Worm (Caenorhabditis elegans) whole organism, L4 larva: ENCODE data around the gene abu-15.

Experiments
- F10B5.3 ChIP-seq: sonication (generic microtip); optimal IDR thresholded peaks from 2 replicates; lab custom pipeline; 2016; ENCODE audit warnings: mild to moderate bottlenecking, missing genetic modification characterization, missing compliant biosample characterization
- F37D6.2 ChIP-seq: sonication (generic microtip); optimal IDR thresholded peaks from 2 replicates; lab custom pipeline; 2016; ENCODE audit warnings: mild to moderate bottlenecking, missing genetic modification characterization, missing compliant biosample characterization
- F44E2.7 ChIP-seq: fragments of 200-800 bp; sonication (Bioruptor generic); IDR thresholded peaks from 2 replicates; pipeline ENCODE4 v2.1.2; 2022; ENCODE audit warnings: missing genetic modification characterization, missing compliant biosample characterization
- T20F7.1 ChIP-seq: fragments of 200-800 bp; sonication (Bioruptor generic); optimal IDR thresholded peaks from 2 replicates; lab custom pipeline; 2018; ENCODE audit warnings: mild to moderate bottlenecking, missing genetic modification characterization, missing compliant biosample characterization
- ZK337.2 ChIP-seq: fragments of 200-800 bp; sonication (Bioruptor generic); IDR thresholded peaks from 2 replicates; pipeline ENCODE4 v1.3.6; 2022; ENCODE audit warnings: missing genetic modification reagents, missing genetic modification characterization, missing compliant biosample characterization
- ZK546.5 ChIP-seq, 2 experiments: sonication (generic microtip); optimal IDR thresholded peaks; 2 replicates each; lab custom pipeline; 2017; ENCODE audit warnings: missing biosample characterization in 2 of 2, missing genetic modification characterization in 2 of 2
- aha-1 ChIP-seq: fragments of 150-350 bp; peaks from one replicate; lab custom pipeline; 2014; ENCODE audit warnings: missing biosample characterization, missing genetic modification characterization
- ceh-20 ChIP-seq: fragments of 200-800 bp; sonication (Bioruptor generic); IDR thresholded peaks from 2 replicates; pipeline ENCODE4 v1.3.6; 2022; ENCODE audit warnings: missing genetic modification reagents, missing genetic modification characterization, missing compliant biosample characterization
- daf-16 ChIP-seq, 3 experiments: sonication (generic microtip); optimal IDR thresholded peaks; 2 replicates each; lab custom pipeline; 2016 to 2017; ENCODE audit warnings: missing genetic modification characterization in 3 of 3, missing genetic modification reagents in 3 of 3, mild to moderate bottlenecking in 2 of 3, missing compliant biosample characterization in 2 of 3, missing biosample characterization in 1 of 3, moderate library complexity in 1 of 3
- dmd-8 ChIP-seq: fragments of 200-800 bp; sonication (Bioruptor generic); IDR thresholded peaks from 2 replicates; pipeline ENCODE4 v1.3.6; 2022; ENCODE audit warnings: missing genetic modification characterization, missing compliant biosample characterization
- dmd-9 ChIP-seq: fragments of 200-800 bp; sonication (Bioruptor generic); IDR thresholded peaks from 2 replicates; pipeline ENCODE4 v1.3.6; 2022; ENCODE audit warnings: missing genetic modification reagents, missing genetic modification characterization, missing compliant biosample characterization
- dve-1 ChIP-seq: sonication (generic microtip); optimal IDR thresholded peaks from 2 replicates; lab custom pipeline; 2017; ENCODE audit warnings: antibody characterized with exemption, mild to moderate bottlenecking, missing genetic modification characterization, missing compliant biosample characterization; ENCODE audit not compliant: insufficient read depth
- egl-27 ChIP-seq: sonication (generic microtip); optimal IDR thresholded peaks from 3 replicates; lab custom pipeline; 2017; ENCODE audit warnings: missing biosample characterization, missing genetic modification reagents, missing genetic modification characterization
- fkh-10 ChIP-seq: fragments of 150-350 bp; optimal IDR thresholded peaks from 2 replicates; lab custom pipeline; 2014; ENCODE audit warnings: missing biosample characterization, missing genetic modification reagents, missing genetic modification characterization
- fos-1 ChIP-seq: fragments of 150-350 bp; optimal IDR thresholded peaks from 2 replicates; lab custom pipeline; 2014; ENCODE audit warnings: missing biosample characterization, missing genetic modification characterization
- gei-8 ChIP-seq: fragments of 200-800 bp; sonication (Bioruptor generic); optimal IDR thresholded peaks from 2 replicates; lab custom pipeline; 2018; ENCODE audit warnings: mild to moderate bottlenecking, missing genetic modification characterization, missing compliant biosample characterization
- hif-1 ChIP-seq, 2 experiments: sonication (generic microtip); optimal IDR thresholded peaks; 2 replicates each; lab custom pipeline; 2016 to 2017; ENCODE audit warnings: missing compliant biosample characterization in 2 of 2, missing genetic modification characterization in 2 of 2, missing genetic modification reagents in 2 of 2, missing genotype in 2 of 2, mild to moderate bottlenecking in 1 of 2
- jun-1 ChIP-seq: fragments of 150-350 bp; optimal IDR thresholded peaks from 2 replicates; lab custom pipeline; 2014; ENCODE audit warnings: missing biosample characterization, missing genetic modification reagents, missing genetic modification characterization
- lin-15B ChIP-seq: fragments of 150-350 bp; sonication (generic microtip); optimal IDR thresholded peaks from 3 replicates; lab custom pipeline; 2014; ENCODE audit warnings: missing biosample characterization, missing genetic modification characterization
- lsy-2 ChIP-seq, 2 experiments: fragments of 150-350 bp in 1 of 2; sonication (generic microtip) in 1 of 2; optimal IDR thresholded peaks; 2 replicates each; lab custom pipeline; 2014 to 2017; ENCODE audit warnings: missing biosample characterization in 2 of 2, missing genetic modification characterization in 2 of 2
- madf-5 ChIP-seq, 2 experiments: fragments of 200-800 bp; sonication (Bioruptor generic); IDR thresholded peaks; 2 replicates each; pipeline ENCODE4 v1.3.6; 2022; ENCODE audit warnings: missing compliant biosample characterization in 2 of 2, missing genetic modification characterization in 2 of 2
- madf-9 ChIP-seq: fragments of 200-800 bp; sonication (Bioruptor generic); conservative IDR thresholded peaks from 2 replicates; pipeline ENCODE4 v1.3.6; 2022; ENCODE audit warnings: missing genetic modification reagents, missing genetic modification characterization, missing compliant biosample characterization
- mdl-1 ChIP-seq, 2 experiments: fragments of 150-350 bp in 1 of 2; sonication (generic microtip) in 1 of 2; optimal IDR thresholded peaks; 2 replicates each; lab custom pipeline; 2014 to 2017; ENCODE audit warnings: missing biosample characterization in 2 of 2, missing genetic modification characterization in 2 of 2
- nhr-25 ChIP-seq: sonication (generic microtip); optimal IDR thresholded peaks from 2 replicates; lab custom pipeline; 2017; ENCODE audit warnings: missing genetic modification characterization, mild to moderate bottlenecking, missing compliant biosample characterization, antibody characterized with exemption, moderate library complexity, borderline replicate concordance; ENCODE audit not compliant: insufficient read depth
- nhr-28 ChIP-seq: fragments of 150-350 bp; optimal IDR thresholded peaks from 2 replicates; lab custom pipeline; 2014; ENCODE audit warnings: missing biosample characterization, missing genetic modification characterization
- nhr-48 ChIP-seq: sonication (generic microtip); optimal IDR thresholded peaks from 2 replicates; lab custom pipeline; 2016; ENCODE audit warnings: mild to moderate bottlenecking, missing genetic modification characterization, missing compliant biosample characterization
- nhr-76 ChIP-seq: fragments of 150-350 bp; optimal IDR thresholded peaks from 2 replicates; lab custom pipeline; 2014; ENCODE audit warnings: missing biosample characterization, missing genetic modification characterization
- php-3 ChIP-seq: fragments of 200-800 bp; sonication (Bioruptor generic); IDR thresholded peaks from 2 replicates; pipeline ENCODE4 v1.3.6; 2022; ENCODE audit warnings: missing genetic modification reagents, missing genetic modification characterization, missing compliant biosample characterization
- saeg-2 ChIP-seq: fragments of 200-800 bp; sonication (Bioruptor generic); IDR thresholded peaks from 2 replicates; pipeline ENCODE4 v1.3.6; 2022; ENCODE audit warnings: missing genetic modification reagents, missing genetic modification characterization, missing compliant biosample characterization
- set-16 ChIP-seq: fragments of 200-800 bp; sonication (Bioruptor generic); IDR thresholded peaks from 2 replicates; pipeline ENCODE4 v1.3.6; 2022; ENCODE audit warnings: missing genetic modification reagents, missing genetic modification characterization, missing compliant biosample characterization
- spr-1 ChIP-seq: sonication (generic microtip); optimal IDR thresholded peaks from 2 replicates; lab custom pipeline; 2016; ENCODE audit warnings: mild to moderate bottlenecking, missing genetic modification characterization, missing compliant biosample characterization
- tag-97 ChIP-seq: fragments of 200-800 bp; sonication (Bioruptor generic); IDR thresholded peaks from 2 replicates; pipeline ENCODE4 v1.3.6; 2022; ENCODE audit warnings: missing genetic modification characterization, missing compliant biosample characterization
- tra-1 ChIP-seq: fragments of 200-800 bp; sonication (Bioruptor generic); IDR thresholded peaks from 2 replicates; pipeline ENCODE4 v1.3.6; 2022; ENCODE audit warnings: missing genetic modification reagents, missing genetic modification characterization, missing compliant biosample characterization
- unc-39 ChIP-seq: sonication (generic microtip); optimal IDR thresholded peaks from 2 replicates; lab custom pipeline; 2017; ENCODE audit warnings: missing biosample characterization, missing genetic modification characterization
- unc-62 ChIP-seq, 3 experiments: fragments of 150-350 bp in 1 of 3; sonication (generic microtip); optimal IDR thresholded peaks in 2 of 3; peaks in 1 of 3; 1 replicate in 1 of 3; 2 replicates in 2 of 3; lab custom pipeline; 2014 to 2017; ENCODE audit warnings: missing biosample characterization in 3 of 3, missing genetic modification characterization in 3 of 3, missing genetic modification reagents in 3 of 3, missing genotype in 1 of 3
- vab-7 ChIP-seq: fragments of 200-800 bp; sonication (Bioruptor generic); IDR thresholded peaks from 2 replicates; pipeline ENCODE4 v1.3.6; 2022; ENCODE audit warnings: missing genetic modification reagents, missing genetic modification characterization, missing compliant biosample characterization
- zfp-3 ChIP-seq: fragments of 200-800 bp; sonication (Bioruptor generic); conservative IDR thresholded peaks from 2 replicates; pipeline ENCODE4 v1.3.6; 2022; ENCODE audit warnings: missing genetic modification reagents, missing genetic modification characterization, missing compliant biosample characterization
- ztf-11 ChIP-seq: fragments of 150-350 bp; optimal IDR thresholded peaks from 2 replicates; lab custom pipeline; 2014; ENCODE audit warnings: missing biosample characterization, missing genetic modification characterization

abu-15 gene

ce11 chrV:5169586-5169985 is 11.2 kb downstream of the abu-15 start, which contains the start of gene srt-64:
srt-64 (minus strand) TSS chrV:5169686.
- peak in 1 of 2 experiments; percentile 25 for TF ChIP-seq unc-62 (GFP tag; optimal IDR thresholded peaks at IDR 0.05 in 1 of 2; lab: Kevin White, UChicago)
- TF ChIP-seq unc-62 (tag; optimal IDR thresholded peaks at IDR 0.05; lab: Kevin White, UChicago) = no peak
- no peak for TF ChIP-seq hif-1 (tag; optimal IDR thresholded peaks at IDR 0.05; lab: Kevin White, UChicago)
- TF ChIP-seq F10B5.3 (tag; lab: Kevin White, UChicago) = no peak
- TF ChIP-seq madf-5 (GFP tag; IDR thresholded peaks at IDR 0.05; lab: Robert Waterston, UW) = no peak
- TF ChIP-seq saeg-2 (GFP tag; lab: Robert Waterston, UW) = no peak
- TF ChIP-seq, all 104 proteins: peak for 1

DNA sequence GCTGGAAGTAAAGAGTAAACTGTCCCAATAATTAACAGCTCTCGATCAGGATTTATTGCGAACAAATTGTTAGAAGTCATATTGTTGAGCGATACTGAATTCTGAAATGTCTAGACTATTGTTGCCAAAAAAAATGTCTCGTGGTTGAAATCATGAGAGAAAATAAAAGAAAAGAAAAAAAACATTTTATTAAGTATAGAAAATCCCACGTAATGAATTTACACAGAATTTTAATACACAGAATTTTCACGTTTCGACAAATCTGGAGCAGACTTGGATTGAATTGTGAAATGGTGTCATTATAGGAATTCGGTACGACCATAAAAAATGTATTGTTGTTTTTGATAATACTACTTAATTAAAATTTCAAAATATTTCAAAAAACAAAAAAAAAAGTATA is 14.4 kb downstream of the abu-15 start, which contains the start of gene srt-65:
Gene srt-65, minus strand, starts transcription at position 101 of the 400 bp plus-strand sequence.
- TF ChIP-seq lin-15B (tag; lab: Kevin White, UChicago) (no peak), dmd-9 (GFP tag; lab: Robert Waterston, UW) (no peak), F37D6.2 (tag; lab: Kevin White, UChicago) (no peak), tra-1 (GFP tag; lab: Robert Waterston, UW) (no peak), madf-9 (GFP tag; lab: Robert Waterston, UW) (no peak), lsy-2 (tag; optimal IDR thresholded peaks at IDR 0.05; lab: Kevin White, UChicago) (no peak), jun-1 (no peak), unc-39 (tag; lab: Kevin White, UChicago) (no peak), F44E2.7 (GFP tag; lab: Robert Waterston, UW) (no peak), vab-7 (GFP tag; lab: Robert Waterston, UW) (no peak), egl-27 (no peak), nhr-25 (tag; lab: Kevin White, UChicago) (no peak), dmd-8 (no peak), php-3 (GFP tag; lab: Robert Waterston, UW) (no peak), ztf-11 (tag; lab: Kevin White, UChicago) (no peak), ceh-20 (GFP tag; lab: Robert Waterston, UW) (no peak), fkh-10 (GFP tag; lab: Kevin White, UChicago) (no peak), nhr-48 (tag; lab: Kevin White, UChicago) (no peak)

- no peak for TF ChIP-seq fkh-10 (GFP tag; lab: Kevin White, UChicago)
- peak; percentile 40 for TF ChIP-seq dve-1 (tag; lab: Kevin White, UChicago)
- TF ChIP-seq nhr-28 (tag; lab: Kevin White, UChicago) = peak; percentile 85
- TF ChIP-seq aha-1 (tag; lab: Kevin White, UChicago) = peak; percentile 77
- TF ChIP-seq spr-1 (tag; lab: Kevin White, UChicago) = no peak
- no peak for TF ChIP-seq ZK546.5 (tag; optimal IDR thresholded peaks at IDR 0.05; lab: Kevin White, UChicago)
- TF ChIP-seq, all 104 proteins: peak for 3
Observed at ce11 chrV:5177209-5177608, 18.8 kb downstream of the abu-15 start, which contains the start of gene ugt-51. ugt-51 (minus strand) TSS chrV:5177309.

ce11 chrV:5178051-5178450 is 19.6 kb downstream of the abu-15 start:
- TF ChIP-seq dve-1 (tag; lab: Kevin White, UChicago) (peak; percentile 46), lin-15B (tag; lab: Kevin White, UChicago) (no peak), daf-16 (GFP tag; optimal IDR thresholded peaks at IDR 0.05; lab: Kevin White, UChicago) (no peak), daf-16 (tag; optimal IDR thresholded peaks at IDR 0.05; lab: Kevin White, UChicago) (peak; percentile 78), nhr-28 (tag; lab: Kevin White, UChicago) (peak; percentile 38)

- no peak for TF ChIP-seq ZK337.2 (GFP tag; lab: Robert Waterston, UW)
- no peak for TF ChIP-seq egl-27
- no peak for TF ChIP-seq dmd-9 (GFP tag; lab: Robert Waterston, UW)
- TF ChIP-seq nhr-76 = no peak
- no peak for TF ChIP-seq mdl-1 (tag; optimal IDR thresholded peaks at IDR 0.05; lab: Kevin White, UChicago)
- TF ChIP-seq tag-97 = no peak
- TF ChIP-seq saeg-2 (GFP tag; lab: Robert Waterston, UW) = no peak
- no peak for TF ChIP-seq zfp-3
- TF ChIP-seq set-16 (GFP tag; lab: Robert Waterston, UW) = no peak
- TF ChIP-seq T20F7.1 (GFP tag; lab: Kevin White, UChicago) = no peak
- no peak for TF ChIP-seq fos-1 (tag; lab: Kevin White, UChicago)
- TF ChIP-seq gei-8 (GFP tag; lab: Kevin White, UChicago) = no peak
Observed at ce11 chrV:5181612-5182011, 23.2 kb downstream of the abu-15 start, which contains the start of gene C03A7.2. C03A7.2 (plus strand) TSS chrV:5181912.
